Fruit fly (Drosophila melanogaster) S2 (cell line): Measurements from ENCODE around the gene sif.

Source experiments
- CG8478 ChIP-seq: fragments of >200 bp; optimal IDR thresholded peaks from 2 replicates; lab custom pipeline; 2018
- CTCF ChIP-seq, 2 experiments: fragments of >200 bp; optimal IDR thresholded peaks; 2 replicates each; lab custom pipeline; 2018

- TF ChIP-seq CG8478 (lab: Kevin White, UChicago) (no peak), CTCF (optimal IDR thresholded peaks at IDR 0.05; lab: Kevin White, UChicago) (peak in 1 of 2 experiments; percentile 16)
Observed at dm6 chr3L:5793967-5794366, 136.3 kb downstream of the sif start, which contains the start of gene Bre1.
